Worm (Caenorhabditis elegans): ENCODE data around the gene C33D9.13.

C33D9.13 gene

ce11 chrIV:8764567-8764966, 20.5 kb downstream of the C33D9.13 start, which contains the start of gene cdc-50.B:
cdc-50.B (plus strand) TSS chrIV:8764867.
- TF ChIP-seq dao-5 (tag; optimal IDR thresholded peaks at IDR 0.05) (no peak), W03F9.2 (tag; optimal IDR thresholded peaks at IDR 0.05) (no peak), him-1 (tag; optimal IDR thresholded peaks at IDR 0.05) (no peak)

- TF ChIP-seq dao-5 (tag; optimal IDR thresholded peaks at IDR 0.05) (no peak), him-1 (tag; optimal IDR thresholded peaks at IDR 0.05) (no peak), W03F9.2 (tag; optimal IDR thresholded peaks at IDR 0.05) (no peak)
Measured at ce11 chrIV:8762471-8762870, 22.6 kb downstream of the C33D9.13 start.

- no peak for TF ChIP-seq dao-5 (tag; optimal IDR thresholded peaks at IDR 0.05)
Measured at ce11 chrIV:8761896-8762295, 23.2 kb downstream of the C33D9.13 start, which contains the start of the genes F20C5.11 and klp-11. F20C5.11 (minus strand) TSS chrIV:8761996. klp-11 (minus strand) TSS chrIV:8762066.

ce11 chrIV:8758620-8759019, 26.5 kb downstream of the C33D9.13 start:
- TF ChIP-seq dao-5 (tag; optimal IDR thresholded peaks at IDR 0.05) (no peak), him-1 (tag; optimal IDR thresholded peaks at IDR 0.05) (no peak), W03F9.2 (tag; optimal IDR thresholded peaks at IDR 0.05) (no peak)

DNA sequence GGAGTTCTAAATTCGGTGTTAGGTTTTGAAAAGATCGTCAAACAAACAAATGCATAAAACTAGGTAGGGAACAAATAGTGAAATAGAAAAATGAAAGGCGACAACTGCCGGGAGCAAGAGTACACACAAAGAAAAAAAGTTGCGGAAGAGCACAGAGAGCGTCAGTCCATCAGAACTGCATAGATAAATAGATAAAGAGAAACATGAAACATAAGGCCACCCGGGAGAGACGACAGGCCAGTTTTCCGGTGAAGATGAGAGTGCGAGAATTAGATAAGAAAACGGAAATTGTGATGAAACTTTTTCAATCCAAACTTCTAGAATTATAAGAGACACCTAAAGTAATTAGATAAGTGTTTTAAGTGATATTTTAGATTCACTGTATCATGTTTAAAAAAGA, 27.3 kb downstream of the C33D9.13 start:
- no peak for TF ChIP-seq dao-5 (tag; optimal IDR thresholded peaks at IDR 0.05)
- TF ChIP-seq him-1 (tag; optimal IDR thresholded peaks at IDR 0.05) = no peak
- TF ChIP-seq W03F9.2 (tag; optimal IDR thresholded peaks at IDR 0.05) = no peak

- no peak for TF ChIP-seq him-1 (tag; optimal IDR thresholded peaks at IDR 0.05)
- TF ChIP-seq dao-5 (tag; optimal IDR thresholded peaks at IDR 0.05) = no peak
- TF ChIP-seq W03F9.2 (tag; optimal IDR thresholded peaks at IDR 0.05) = no peak
Measured at ce11 chrIV:8754727-8755126, 30.4 kb downstream of the C33D9.13 start, which contains the start of gene elli-1. elli-1 (minus strand) TSS chrIV:8754827.

DNA sequence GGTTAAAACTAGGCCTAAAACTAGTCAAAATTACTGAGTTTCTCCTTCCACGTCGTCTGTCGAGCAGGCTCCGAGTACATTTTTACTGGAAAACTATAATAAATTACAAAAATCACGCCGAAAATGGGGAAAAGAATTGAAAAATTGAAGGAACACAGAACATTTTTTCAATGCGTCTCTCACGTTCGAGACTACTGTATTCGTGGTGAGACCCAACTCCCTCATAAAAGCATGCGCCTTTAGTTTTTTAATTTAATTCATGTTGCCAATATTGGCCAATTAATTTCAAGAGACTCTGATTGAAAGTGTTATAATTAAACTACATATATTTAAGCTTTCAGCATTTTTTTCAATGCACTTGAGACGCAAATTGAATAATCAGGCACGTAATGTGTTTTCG, 30.9 kb downstream of the C33D9.13 start:
- no peak for TF ChIP-seq him-1 (tag; optimal IDR thresholded peaks at IDR 0.05)
- no peak for TF ChIP-seq dao-5 (tag; optimal IDR thresholded peaks at IDR 0.05)
- no peak for TF ChIP-seq W03F9.2 (tag; optimal IDR thresholded peaks at IDR 0.05)

DNA sequence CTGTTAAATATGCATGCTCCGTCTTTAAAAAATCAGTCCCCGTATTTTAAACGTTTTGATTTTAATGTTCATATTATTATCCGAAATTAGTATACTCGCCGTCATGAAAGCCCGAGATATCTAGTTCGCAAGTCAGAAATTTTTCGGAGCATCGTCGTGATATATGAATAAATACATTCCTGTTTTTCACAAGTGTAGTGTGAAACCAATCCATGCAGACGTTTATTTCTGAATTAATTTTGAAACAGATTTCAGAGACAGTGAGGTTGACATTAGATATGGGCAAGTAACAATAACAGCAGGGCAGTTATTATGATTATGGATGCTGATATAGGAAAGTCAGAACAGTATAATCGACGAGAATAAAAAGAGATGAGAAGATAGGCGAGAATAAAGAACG, 32.6 kb downstream of the C33D9.13 start:
- TF ChIP-seq him-1 (tag; optimal IDR thresholded peaks at IDR 0.05) (no peak), dao-5 (tag; optimal IDR thresholded peaks at IDR 0.05) (no peak), W03F9.2 (tag; optimal IDR thresholded peaks at IDR 0.05) (no peak)

- TF ChIP-seq W03F9.2 (tag; optimal IDR thresholded peaks at IDR 0.05) (no peak), dao-5 (tag; optimal IDR thresholded peaks at IDR 0.05) (no peak), him-1 (tag; optimal IDR thresholded peaks at IDR 0.05) (no peak)
Measured at ce11 chrIV:8748967-8749366, 36.1 kb downstream of the C33D9.13 start.

ce11 chrIV:8745591-8746302, 39.3 kb downstream of the C33D9.13 start, which contains the start of the genes F20C5.7 and parg-1:
F20C5.7 (minus strand) TSS chrIV:8745691.
parg-1 (plus strand) TSS chrIV:8746252.
- TF ChIP-seq dao-5 (tag; optimal IDR thresholded peaks at IDR 0.05) (no peak), W03F9.2 (tag; optimal IDR thresholded peaks at IDR 0.05) (no peak), him-1 (tag; optimal IDR thresholded peaks at IDR 0.05) (no peak)

- TF ChIP-seq W03F9.2 (tag; optimal IDR thresholded peaks at IDR 0.05) (peak; percentile 92), dao-5 (tag; optimal IDR thresholded peaks at IDR 0.05) (no peak), him-1 (tag; optimal IDR thresholded peaks at IDR 0.05) (no peak)
Measured at ce11 chrIV:8743654-8744332, 41.3 kb downstream of the C33D9.13 start, which contains the start of gene F21D5.7. F21D5.7 (minus strand) TSS chrIV:8743704.

- TF ChIP-seq him-1 (tag; optimal IDR thresholded peaks at IDR 0.05) = no peak
- no peak for TF ChIP-seq W03F9.2 (tag; optimal IDR thresholded peaks at IDR 0.05)
- no peak for TF ChIP-seq dao-5 (tag; optimal IDR thresholded peaks at IDR 0.05)
Measured at ce11 chrIV:8740952-8741438, 44.1 kb downstream of the C33D9.13 start, which contains the start of gene F21D5.6. F21D5.6 (minus strand) TSS chrIV:8741388.

DNA sequence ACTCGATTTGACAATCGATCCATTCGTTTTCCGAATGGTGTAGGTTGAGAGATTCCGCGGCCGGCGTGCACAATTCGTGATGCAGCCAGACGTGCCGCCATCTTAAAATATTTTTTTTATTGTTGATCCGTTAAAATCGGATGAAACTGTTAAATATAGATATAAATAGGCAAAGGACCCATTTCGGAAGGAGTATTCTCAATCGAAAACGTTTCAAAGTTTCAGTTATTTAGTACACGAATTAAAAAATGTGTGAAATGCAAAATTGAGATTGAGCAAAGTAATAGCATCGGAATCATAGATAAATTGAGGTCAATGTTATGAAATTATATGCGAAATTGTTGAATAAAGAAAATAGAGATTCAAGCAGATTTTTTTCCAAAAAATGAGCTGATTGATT, 45.2 kb downstream of the C33D9.13 start, which contains the start of gene mrps-33:
TSS of gene mrps-33 (minus strand) at position 101 of the 400 bp plus-strand sequence.
- TF ChIP-seq him-1 (tag; optimal IDR thresholded peaks at IDR 0.05) (no peak), dao-5 (tag; optimal IDR thresholded peaks at IDR 0.05) (no peak), W03F9.2 (tag; optimal IDR thresholded peaks at IDR 0.05) (no peak)

- TF ChIP-seq dao-5 (tag; optimal IDR thresholded peaks at IDR 0.05) (no peak), him-1 (tag; optimal IDR thresholded peaks at IDR 0.05) (no peak), W03F9.2 (tag; optimal IDR thresholded peaks at IDR 0.05) (no peak)
Measured at ce11 chrIV:8739294-8739693, 45.8 kb downstream of the C33D9.13 start, which contains the start of gene F21D5.5. F21D5.5 (minus strand) TSS chrIV:8739394.
